Fruit fly (Drosophila melanogaster) whole organism, adult: ENCODE data around the gene CG32814.

Experiments used
- CG11617 ChIP-seq: fragments of 200-800 bp; sonication (Bioruptor generic); optimal IDR thresholded peaks from 2 replicates; lab custom pipeline; 2017; ENCODE audit warnings: mild to moderate bottlenecking, missing biosample characterization, missing genetic modification reagents, missing genetic modification characterization
- CG12768 ChIP-seq: fragments of 200-800 bp; sonication (Bioruptor generic); optimal IDR thresholded peaks from 2 replicates; lab custom pipeline; 2017; ENCODE audit warnings: missing biosample characterization, missing genetic modification characterization, mild to moderate bottlenecking, moderate library complexity, missing genetic modification reagents
- CG14711 ChIP-seq: fragments of 200-800 bp; sonication (Bioruptor generic); optimal IDR thresholded peaks from 2 replicates; lab custom pipeline; 2018; ENCODE audit warnings: missing biosample characterization, mild to moderate bottlenecking, missing genetic modification characterization, moderate library complexity
- CG1620 ChIP-seq: fragments of 200-800 bp; sonication (Bioruptor generic); optimal IDR thresholded peaks from 2 replicates; lab custom pipeline; 2016; ENCODE audit warnings: missing biosample characterization, missing genetic modification characterization
- CG33017 ChIP-seq: fragments of 200-800 bp; sonication (Bioruptor generic); optimal IDR thresholded peaks from 2 replicates; lab custom pipeline; 2018; ENCODE audit warnings: missing biosample characterization, mild to moderate bottlenecking, missing genetic modification characterization, moderate library complexity
- CG5204 ChIP-seq: fragments of 200-800 bp; sonication (Bioruptor generic); optimal IDR thresholded peaks from 2 replicates; lab custom pipeline; 2016; ENCODE audit warnings: missing biosample characterization, missing genetic modification characterization
- CG7045 ChIP-seq: fragments of 200-800 bp; sonication (Bioruptor generic); optimal IDR thresholded peaks from 2 replicates; lab custom pipeline; 2017; ENCODE audit warnings: missing biosample characterization, mild to moderate bottlenecking, missing genetic modification characterization
- CG7101 ChIP-seq: fragments of 200-800 bp; sonication (Bioruptor generic); optimal IDR thresholded peaks from 2 replicates; lab custom pipeline; 2018; ENCODE audit warnings: missing biosample characterization, mild to moderate bottlenecking, missing genetic modification characterization, moderate library complexity
- Clk ChIP-seq: fragments of 200-800 bp; sonication (Bioruptor generic); optimal IDR thresholded peaks from 2 replicates; lab custom pipeline; 2017; ENCODE audit warnings: missing biosample characterization, missing genetic modification characterization
- Crg-1 ChIP-seq: fragments of 200-800 bp; sonication (Bioruptor generic); optimal IDR thresholded peaks from 2 replicates; lab custom pipeline; 2016; ENCODE audit warnings: missing biosample characterization, missing genetic modification characterization
- Hr96 ChIP-seq: fragments of 200-800 bp; sonication (Bioruptor generic); optimal IDR thresholded peaks from 2 replicates; lab custom pipeline; 2016; ENCODE audit warnings: missing biosample characterization, missing genetic modification characterization
- Mnt ChIP-seq: fragments of 200-800 bp; sonication (Bioruptor generic); optimal IDR thresholded peaks from 2 replicates; lab custom pipeline; 2016; ENCODE audit warnings: missing biosample characterization, mild to moderate bottlenecking, missing genetic modification characterization
- bab1 ChIP-seq: fragments of 200-800 bp; sonication (Bioruptor generic); optimal IDR thresholded peaks from 3 replicates; lab custom pipeline; 2019; ENCODE audit warnings: missing biosample characterization, mild to moderate bottlenecking, missing genetic modification characterization, moderate library complexity
- cic ChIP-seq: fragments of 200-800 bp; sonication (Bioruptor generic); optimal IDR thresholded peaks from 2 replicates; lab custom pipeline; 2017; ENCODE audit warnings: missing biosample characterization, mild to moderate bottlenecking, missing genetic modification characterization, moderate library complexity
- cnc ChIP-seq, 2 experiments: fragments of >200 bp; optimal IDR thresholded peaks; 2 replicates each; lab custom pipeline; 2017
- kay ChIP-seq: fragments of 200-800 bp; sonication (Bioruptor generic); peaks from one replicate; lab custom pipeline; 2016; ENCODE audit warnings: missing biosample characterization, missing genetic modification characterization, borderline replicate concordance
- ovo ChIP-seq: fragments of 200-800 bp; sonication (Bioruptor generic); optimal IDR thresholded peaks from 2 replicates; lab custom pipeline; 2016; ENCODE audit warnings: missing biosample characterization, missing genetic modification characterization
- pad ChIP-seq: fragments of 200-800 bp; sonication (Bioruptor generic); optimal IDR thresholded peaks from 3 replicates; lab custom pipeline; 2017; ENCODE audit warnings: missing biosample characterization, missing genetic modification characterization, mild to moderate bottlenecking, moderate library complexity, missing genetic modification reagents
- tj ChIP-seq: fragments of 200-800 bp; sonication (Bioruptor generic); optimal IDR thresholded peaks from 3 replicates; lab custom pipeline; 2017; ENCODE audit warnings: missing biosample characterization, mild to moderate bottlenecking, missing genetic modification characterization, moderate library complexity
- toe ChIP-seq: fragments of 200-800 bp; sonication (Bioruptor generic); optimal IDR thresholded peaks from 2 replicates; lab custom pipeline; 2016; ENCODE audit warnings: missing biosample characterization, missing genetic modification characterization

The CG32814 gene

dm6 chrX:1011543-1012085, 14.9 kb downstream of the CG32814 start, which contains the start of the genes TfIIA-S-2 and CG14631:
TfIIA-S-2 (minus strand) TSS chrX:1011643.
CG14631 (plus strand) TSS chrX:1012035.
- TF ChIP-seq CG33017 (tag; lab: Kevin White, UChicago) (no peak), cic (GFP tag; lab: Kevin White, UChicago) (no peak)

dm6 chrX:1009468-1010259, 16.8 kb downstream of the CG32814 start:
- TF ChIP-seq pad (peak; percentile 83), CG7101 (tag; lab: Kevin White, UChicago) (no peak)

dm6 chrX:1006182-1006581, 20.3 kb downstream of the CG32814 start:
- no peak for TF ChIP-seq CG7045 (GFP tag; lab: Kevin White, UChicago)
- TF ChIP-seq Hr96 (GFP tag; lab: Kevin White, UChicago) = no peak
- no peak for TF ChIP-seq kay (GFP tag; lab: Kevin White, UChicago)
- TF ChIP-seq cnc (optimal IDR thresholded peaks at IDR 0.05; lab: Kevin White, UChicago) = no peak
- TF ChIP-seq pad = no peak
- TF ChIP-seq CG7101 (tag; lab: Kevin White, UChicago) = no peak
- TF ChIP-seq Crg-1 (GFP tag; lab: Kevin White, UChicago) = no peak
- no peak for TF ChIP-seq CG14711 (tag; lab: Kevin White, UChicago)
- TF ChIP-seq cic (GFP tag; lab: Kevin White, UChicago) = no peak
- no peak for TF ChIP-seq CG11617 (GFP tag; lab: Kevin White, UChicago)
- no peak for TF ChIP-seq toe
- no peak for TF ChIP-seq CG5204
- TF ChIP-seq tj (GFP tag; lab: Kevin White, UChicago) = no peak
- no peak for TF ChIP-seq Clk (GFP tag; lab: Kevin White, UChicago)
- TF ChIP-seq Mnt (GFP tag; lab: Kevin White, UChicago) = no peak

- TF ChIP-seq toe = no peak
- no peak for TF ChIP-seq pad
- no peak for TF ChIP-seq cnc (optimal IDR thresholded peaks at IDR 0.05; lab: Kevin White, UChicago)
- no peak for TF ChIP-seq CG11617 (GFP tag; lab: Kevin White, UChicago)
- no peak for TF ChIP-seq Clk (GFP tag; lab: Kevin White, UChicago)
- TF ChIP-seq CG5204 = no peak
- no peak for TF ChIP-seq bab1 (GFP tag; lab: Kevin White, UChicago)
- TF ChIP-seq Crg-1 (GFP tag; lab: Kevin White, UChicago) = no peak
- TF ChIP-seq CG12768 (GFP tag; lab: Kevin White, UChicago) = no peak
- no peak for TF ChIP-seq ovo (GFP tag; lab: Kevin White, UChicago)
- TF ChIP-seq CG14711 (tag; lab: Kevin White, UChicago) = no peak
- no peak for TF ChIP-seq CG7101 (tag; lab: Kevin White, UChicago)
- TF ChIP-seq CG7045 (GFP tag; lab: Kevin White, UChicago) = no peak
- no peak for TF ChIP-seq CG1620 (GFP tag; lab: Kevin White, UChicago)
- no peak for TF ChIP-seq cic (GFP tag; lab: Kevin White, UChicago)
These were observed 27.6 kb downstream of the CG32814 start for dm6 chrX:998884-999283.

- no peak for TF ChIP-seq CG11617 (GFP tag; lab: Kevin White, UChicago)
- TF ChIP-seq kay (GFP tag; lab: Kevin White, UChicago) = no peak
- TF ChIP-seq cnc (optimal IDR thresholded peaks at IDR 0.05; lab: Kevin White, UChicago) = no peak
- TF ChIP-seq Hr96 (GFP tag; lab: Kevin White, UChicago) = no peak
- no peak for TF ChIP-seq Clk (GFP tag; lab: Kevin White, UChicago)
- TF ChIP-seq CG7101 (tag; lab: Kevin White, UChicago) = no peak
- TF ChIP-seq pad = no peak
- no peak for TF ChIP-seq cic (GFP tag; lab: Kevin White, UChicago)
- TF ChIP-seq CG12768 (GFP tag; lab: Kevin White, UChicago) = no peak
- no peak for TF ChIP-seq Crg-1 (GFP tag; lab: Kevin White, UChicago)
- no peak for TF ChIP-seq tj (GFP tag; lab: Kevin White, UChicago)
- no peak for TF ChIP-seq CG7045 (GFP tag; lab: Kevin White, UChicago)
- TF ChIP-seq toe = no peak
These were observed 36.3 kb downstream of the CG32814 start, which contains the start of gene CG18823 for dm6 chrX:990218-990617. CG18823 (plus strand) TSS chrX:990518.

dm6 chrX:985911-986310, 40.6 kb downstream of the CG32814 start:
- peak; percentile 46 for TF ChIP-seq pad
- no peak for TF ChIP-seq CG1620 (GFP tag; lab: Kevin White, UChicago)
- TF ChIP-seq CG7045 (GFP tag; lab: Kevin White, UChicago) = no peak
